Fruit fly (Drosophila melanogaster) whole organism, prepupa: Measurements from ENCODE around the gene CG33287.

Experiments
- CG10631 ChIP-seq: fragments of 200-800 bp; sonication (Bioruptor generic); optimal IDR thresholded peaks from 2 replicates; lab custom pipeline; 2016; ENCODE audit warnings: missing biosample characterization, missing genetic modification characterization
- CG10669 ChIP-seq: fragments of 200-800 bp; sonication (Bioruptor generic); optimal IDR thresholded peaks from 3 replicates; lab custom pipeline; 2018; ENCODE audit warnings: missing biosample characterization, mild to moderate bottlenecking, missing genetic modification characterization, moderate library complexity
- CG11294 ChIP-seq: fragments of 200-800 bp; sonication (Bioruptor generic); IDR thresholded peaks from 2 replicates; pipeline ENCODE4 v1.3.6; 2022; ENCODE audit warnings: missing biosample characterization, missing genetic modification characterization
- CG11762 ChIP-seq: fragments of 200-800 bp; sonication (Bioruptor generic); optimal IDR thresholded peaks from 3 replicates; lab custom pipeline; 2016; ENCODE audit warnings: missing biosample characterization, missing genetic modification characterization; ENCODE audit not compliant: insufficient read depth
- CG11902 ChIP-seq: fragments of 200-800 bp; sonication (Bioruptor generic); optimal IDR thresholded peaks from 3 replicates; lab custom pipeline; 2016; ENCODE audit warnings: missing biosample characterization, missing genetic modification characterization
- CG15336 ChIP-seq: fragments of 200-800 bp; sonication (Bioruptor generic); IDR thresholded peaks from 2 replicates; pipeline ENCODE4 v1.3.6; 2022; ENCODE audit warnings: missing biosample characterization, missing genetic modification characterization
- CG1621 ChIP-seq: fragments of 200-800 bp; sonication (Bioruptor generic); optimal IDR thresholded peaks from 3 replicates; lab custom pipeline; 2018; ENCODE audit warnings: missing biosample characterization, mild to moderate bottlenecking, missing genetic modification characterization
- CG3032 ChIP-seq: fragments of 200-800 bp; optimal IDR thresholded peaks from 2 replicates; lab custom pipeline; 2019; ENCODE audit warnings: missing biosample characterization, mild to moderate bottlenecking, missing genetic modification characterization, moderate library complexity
- CG32006 ChIP-seq: fragments of 200-800 bp; sonication (Bioruptor generic); optimal IDR thresholded peaks from 3 replicates; lab custom pipeline; 2017; ENCODE audit warnings: missing biosample characterization, mild to moderate bottlenecking, missing genetic modification characterization
- CG34406 ChIP-seq: fragments of 200-800 bp; sonication (Bioruptor generic); optimal IDR thresholded peaks from 3 replicates; lab custom pipeline; 2016; ENCODE audit warnings: missing biosample characterization, missing genetic modification characterization
- CG3919 ChIP-seq: fragments of 200-800 bp; sonication (Bioruptor generic); optimal IDR thresholded peaks from 3 replicates; lab custom pipeline; 2016; ENCODE audit warnings: missing biosample characterization, missing genetic modification characterization
- CG6163 ChIP-seq: fragments of 200-800 bp; sonication (Bioruptor generic); IDR thresholded peaks from 3 replicates; pipeline ENCODE4 v1.3.6; 2022; ENCODE audit warnings: missing biosample characterization, missing genetic modification characterization
- CG6276 ChIP-seq: fragments of 200-800 bp; sonication (Bioruptor generic); optimal IDR thresholded peaks from 2 replicates; lab custom pipeline; 2017; ENCODE audit warnings: missing biosample characterization, mild to moderate bottlenecking, missing genetic modification characterization
- CG6792 ChIP-seq: fragments of 200-800 bp; sonication (Bioruptor generic); optimal IDR thresholded peaks from 3 replicates; lab custom pipeline; 2016; ENCODE audit warnings: missing biosample characterization, missing genetic modification characterization
- CG6808 ChIP-seq: fragments of 200-800 bp; sonication (Bioruptor generic); optimal IDR thresholded peaks from 3 replicates; lab custom pipeline; 2017; ENCODE audit warnings: missing biosample characterization, missing genetic modification characterization, mild to moderate bottlenecking, moderate library complexity, missing genetic modification reagents
- CG6854 ChIP-seq: fragments of 200-800 bp; sonication (Bioruptor generic); optimal IDR thresholded peaks from 2 replicates; lab custom pipeline; 2017; ENCODE audit warnings: missing biosample characterization, mild to moderate bottlenecking, missing genetic modification characterization
- CG7368 ChIP-seq: fragments of 200-800 bp; sonication (Bioruptor generic); optimal IDR thresholded peaks from 3 replicates; lab custom pipeline; 2016; ENCODE audit warnings: missing biosample characterization, missing genetic modification characterization
- CG8119 ChIP-seq: fragments of 200-800 bp; sonication (Bioruptor generic); IDR thresholded peaks from 3 replicates; pipeline ENCODE4 v1.3.6; 2022; ENCODE audit warnings: missing biosample characterization, missing genetic modification characterization
- CG8319 ChIP-seq: fragments of 200-800 bp; sonication (Bioruptor generic); optimal IDR thresholded peaks from 3 replicates; lab custom pipeline; 2016; ENCODE audit warnings: missing biosample characterization, missing genetic modification characterization
- CG8632 ChIP-seq: fragments of 200-800 bp; sonication (Bioruptor generic); optimal IDR thresholded peaks from 3 replicates; lab custom pipeline; 2016; ENCODE audit warnings: missing biosample characterization, missing genetic modification characterization
- CG9139 ChIP-seq: fragments of 200-800 bp; sonication (Bioruptor generic); optimal IDR thresholded peaks from 3 replicates; lab custom pipeline; 2017; ENCODE audit warnings: missing biosample characterization, mild to moderate bottlenecking, missing genetic modification characterization
- Eip75B ChIP-seq: fragments of 200-800 bp; sonication (Bioruptor generic); optimal IDR thresholded peaks from 3 replicates; lab custom pipeline; 2016; ENCODE audit warnings: missing biosample characterization, missing genetic modification characterization
- Eip78C ChIP-seq: fragments of 200-800 bp; sonication (Bioruptor generic); peaks from one replicate; lab custom pipeline; 2016; ENCODE audit warnings: missing biosample characterization, missing genetic modification characterization
- Eip93F ChIP-seq: fragments of 200-800 bp; sonication (Bioruptor generic); optimal IDR thresholded peaks from 2 replicates; lab custom pipeline; 2016; ENCODE audit warnings: missing biosample characterization, mild to moderate bottlenecking, missing genetic modification characterization
- Ets96B ChIP-seq: fragments of 200-800 bp; optimal IDR thresholded peaks from 2 replicates; lab custom pipeline; 2019; ENCODE audit warnings: missing biosample characterization, mild to moderate bottlenecking, missing genetic modification characterization, moderate library complexity
- Gug ChIP-seq: fragments of 200-800 bp; sonication (Bioruptor generic); IDR thresholded peaks from 2 replicates; pipeline ENCODE4 v1.3.6; 2022; ENCODE audit warnings: missing biosample characterization, missing genetic modification characterization
- Hr4 ChIP-seq: fragments of 200-800 bp; sonication (Bioruptor generic); optimal IDR thresholded peaks from 3 replicates; lab custom pipeline; 2016; ENCODE audit warnings: missing biosample characterization, missing genetic modification characterization
- Lpt ChIP-seq: fragments of 200-800 bp; sonication (Bioruptor generic); optimal IDR thresholded peaks from 3 replicates; lab custom pipeline; 2016; ENCODE audit warnings: missing biosample characterization, missing genetic modification characterization
- Met ChIP-seq: fragments of 200-800 bp; sonication (Bioruptor generic); optimal IDR thresholded peaks from 3 replicates; lab custom pipeline; 2016; ENCODE audit warnings: missing biosample characterization, missing genetic modification characterization
- OdsH ChIP-seq: fragments of 200-800 bp; sonication (Bioruptor generic); optimal IDR thresholded peaks from 3 replicates; lab custom pipeline; 2016; ENCODE audit warnings: missing biosample characterization, missing genetic modification characterization
- Smox ChIP-seq: fragments of 200-800 bp; sonication (Bioruptor generic); optimal IDR thresholded peaks from 3 replicates; lab custom pipeline; 2016; ENCODE audit warnings: missing biosample characterization, missing genetic modification characterization
- Sox102F ChIP-seq: fragments of 200-800 bp; sonication (Bioruptor generic); optimal IDR thresholded peaks from 2 replicates; lab custom pipeline; 2016; ENCODE audit warnings: missing biosample characterization, mild to moderate bottlenecking, missing genetic modification characterization
- achi ChIP-seq: fragments of 200-800 bp; sonication (Bioruptor generic); optimal IDR thresholded peaks from 3 replicates; lab custom pipeline; 2016; ENCODE audit warnings: missing biosample characterization, missing genetic modification characterization
- acj6 ChIP-seq: fragments of 200-800 bp; sonication (Bioruptor generic); optimal IDR thresholded peaks from 3 replicates; lab custom pipeline; 2016; ENCODE audit warnings: missing biosample characterization, missing genetic modification characterization
- cyc ChIP-seq: fragments of 200-800 bp; sonication (Bioruptor generic); optimal IDR thresholded peaks from 3 replicates; lab custom pipeline; 2016; ENCODE audit warnings: missing biosample characterization, missing genetic modification characterization
- dsx ChIP-seq: fragments of 200-800 bp; optimal IDR thresholded peaks from 3 replicates; lab custom pipeline; 2019; ENCODE audit warnings: missing biosample characterization, mild to moderate bottlenecking, missing genetic modification characterization, moderate library complexity; ENCODE audit not compliant: poor library complexity, severe bottlenecking
- eg ChIP-seq: fragments of 200-800 bp; sonication (Bioruptor generic); IDR thresholded peaks from 3 replicates; pipeline ENCODE4 v1.3.6; 2022; ENCODE audit warnings: missing biosample characterization, missing genetic modification characterization
- esn ChIP-seq: fragments of 200-800 bp; sonication (Bioruptor generic); optimal IDR thresholded peaks from 2 replicates; lab custom pipeline; 2016; ENCODE audit warnings: missing biosample characterization, mild to moderate bottlenecking, missing genetic modification characterization, moderate library complexity
- fd59A ChIP-seq: fragments of 200-800 bp; sonication (Bioruptor generic); optimal IDR thresholded peaks from 2 replicates; lab custom pipeline; 2017; ENCODE audit warnings: missing biosample characterization, mild to moderate bottlenecking, missing genetic modification characterization, missing genetic modification reagents
- fd85E ChIP-seq: fragments of 200-800 bp; sonication (Bioruptor generic); optimal IDR thresholded peaks from 3 replicates; lab custom pipeline; 2016; ENCODE audit warnings: missing biosample characterization, missing genetic modification characterization
- lz ChIP-seq: fragments of 200-800 bp; sonication (Bioruptor generic); optimal IDR thresholded peaks from 3 replicates; lab custom pipeline; 2016; ENCODE audit warnings: missing biosample characterization, missing genetic modification characterization
- net ChIP-seq: fragments of 200-800 bp; sonication (Bioruptor generic); optimal IDR thresholded peaks from 3 replicates; lab custom pipeline; 2016; ENCODE audit warnings: missing biosample characterization, missing genetic modification characterization
- pdm3 ChIP-seq: fragments of 200-800 bp; sonication (Bioruptor generic); optimal IDR thresholded peaks from 3 replicates; lab custom pipeline; 2016; ENCODE audit warnings: missing biosample characterization, missing genetic modification characterization
- salr ChIP-seq, 2 experiments: fragments of 200-800 bp; sonication (Bioruptor generic); optimal IDR thresholded peaks; 3 replicates each; lab custom pipeline; 2016 to 2018; ENCODE audit warnings: missing biosample characterization in 2 of 2, missing genetic modification characterization in 2 of 2, mild to moderate bottlenecking in 1 of 2
- spab ChIP-seq: fragments of 200-800 bp; sonication (Bioruptor generic); optimal IDR thresholded peaks from 2 replicates; lab custom pipeline; 2017; ENCODE audit warnings: missing biosample characterization, mild to moderate bottlenecking, missing genetic modification characterization, missing genetic modification reagents
- ss ChIP-seq, 2 experiments: fragments of 200-800 bp; sonication (Bioruptor generic); optimal IDR thresholded peaks; 2 replicates in 1 of 2; 3 replicates in 1 of 2; lab custom pipeline; 2017 to 2018; ENCODE audit warnings: mild to moderate bottlenecking in 2 of 2, missing biosample characterization in 2 of 2, missing genetic modification characterization in 2 of 2, moderate library complexity in 1 of 2
- topi ChIP-seq: fragments of 200-800 bp; sonication (Bioruptor generic); optimal IDR thresholded peaks from 3 replicates; lab custom pipeline; 2016; ENCODE audit warnings: missing biosample characterization, missing genetic modification characterization
- vri ChIP-seq: fragments of 200-800 bp; sonication (Bioruptor generic); optimal IDR thresholded peaks from 3 replicates; lab custom pipeline; 2016; ENCODE audit warnings: missing biosample characterization, mild to moderate bottlenecking, missing genetic modification characterization

Gene CG33287

dm6 chr3L:20988862-20989261, 18.4 kb upstream of the CG33287 start (continued):
- no peak for TF ChIP-seq vri (GFP tag; lab: Kevin White, UChicago)
- peak; percentile 54 to 79 for TF ChIP-seq ss (GFP tag; optimal IDR thresholded peaks at IDR 0.05; lab: Kevin White, UChicago)
- TF ChIP-seq CG6792, result peak; percentile 54
- peak; percentile 60 for TF ChIP-seq net
- peak; percentile 9 for TF ChIP-seq topi (GFP tag; lab: Kevin White, UChicago)
- peak; percentile 57 for TF ChIP-seq CG32006 (GFP tag; lab: Kevin White, UChicago)
- peak; percentile 65 for TF ChIP-seq Lpt (GFP tag; lab: Kevin White, UChicago)
- TF ChIP-seq esn (GFP tag; lab: Kevin White, UChicago), result no peak
- TF ChIP-seq CG8632 (GFP tag; lab: Kevin White, UChicago), result peak; percentile 16
- TF ChIP-seq CG10631, result peak; percentile 84
- TF ChIP-seq, all 60 proteins: peak for 38

- TF ChIP-seq CG1621 (tag; lab: Kevin White, UChicago), result no peak
- no peak for TF ChIP-seq CG8319 (GFP tag; lab: Kevin White, UChicago)
- no peak for TF ChIP-seq CG9139 (GFP tag; lab: Kevin White, UChicago)
- peak; percentile 20 for TF ChIP-seq dsx (GFP tag; lab: Kevin White, UChicago)
- peak; percentile 55 for TF ChIP-seq Ets96B (tag; lab: Kevin White, UChicago)
- peak; percentile 14 for TF ChIP-seq pdm3
- no peak for TF ChIP-seq Hr4 (GFP tag; lab: Kevin White, UChicago)
- TF ChIP-seq CG11294, result no peak
- no peak for TF ChIP-seq CG11902 (GFP tag; lab: Kevin White, UChicago)
- TF ChIP-seq CG10631, result peak; percentile 59
- peak; percentile 42; the same call in 1 of the 3 replicates for TF ChIP-seq CG8119 (GFP tag; lab: Robert Waterston, UW)
- peak; percentile 20 for TF ChIP-seq spab (GFP tag; lab: Kevin White, UChicago)
- peak; percentile 30 for TF ChIP-seq OdsH (GFP tag; lab: Kevin White, UChicago)
- TF ChIP-seq fd85E, result no peak
- TF ChIP-seq Smox (GFP tag; lab: Kevin White, UChicago), result peak; percentile 16
- TF ChIP-seq CG6163 (GFP tag; lab: Robert Waterston, UW), result peak; percentile 57; the same call in 2 of the 3 replicates
- no peak for TF ChIP-seq Lpt (GFP tag; lab: Kevin White, UChicago)
- TF ChIP-seq salr (GFP tag; optimal IDR thresholded peaks at IDR 0.05; lab: Kevin White, UChicago), result no peak
- no peak for TF ChIP-seq net
- TF ChIP-seq acj6 (GFP tag; lab: Kevin White, UChicago), result peak; percentile 47
- peak; percentile 13 for TF ChIP-seq topi (GFP tag; lab: Kevin White, UChicago)
- TF ChIP-seq CG6808 (GFP tag; lab: Kevin White, UChicago), result peak; percentile 24
- no peak for TF ChIP-seq CG7368 (GFP tag; lab: Kevin White, UChicago)
- TF ChIP-seq CG11762 (GFP tag; lab: Kevin White, UChicago), result no peak
- peak; percentile 56 for TF ChIP-seq fd59A (GFP tag; lab: Kevin White, UChicago)
- TF ChIP-seq CG6792, result no peak
- no peak for TF ChIP-seq Met (GFP tag; lab: Kevin White, UChicago)
- TF ChIP-seq CG8632 (GFP tag; lab: Kevin White, UChicago), result no peak
- TF ChIP-seq achi (GFP tag; lab: Kevin White, UChicago), result peak; percentile 49
- peak; percentile 13 for TF ChIP-seq CG3919 (GFP tag; lab: Kevin White, UChicago)
- peak; percentile 47 for TF ChIP-seq CG15336
- no peak for TF ChIP-seq cyc (GFP tag; lab: Kevin White, UChicago)
- TF ChIP-seq CG6854, result no peak
- peak; percentile 0 for TF ChIP-seq lz
- TF ChIP-seq CG10669 (GFP tag; lab: Kevin White, UChicago), result peak; percentile 30
- TF ChIP-seq CG32006 (GFP tag; lab: Kevin White, UChicago), result peak; percentile 39
- 0 out of 2 replicates have a peak, but pooled peaks have one; percentile 33 for TF ChIP-seq Gug (GFP tag; lab: Robert Waterston, UW)
- no peak for TF ChIP-seq CG6276
- TF ChIP-seq ss (GFP tag; optimal IDR thresholded peaks at IDR 0.05; lab: Kevin White, UChicago), result peak in 1 of 2 experiments; percentile 27
- peak; percentile 17 for TF ChIP-seq CG34406 (GFP tag; lab: Kevin White, UChicago)
- TF ChIP-seq Eip78C (GFP tag; lab: Kevin White, UChicago), result peak; percentile 1
- TF ChIP-seq Eip75B (GFP tag; lab: Kevin White, UChicago), result peak; percentile 7
- TF ChIP-seq eg (GFP tag; lab: Robert Waterston, UW), result peak; percentile 54; the same call in 1 of the 3 replicates
- TF ChIP-seq CG3032 (tag; lab: Kevin White, UChicago), result peak; percentile 63
- TF ChIP-seq Eip93F (GFP tag; lab: Kevin White, UChicago), result no peak
- peak; percentile 18 for TF ChIP-seq esn (GFP tag; lab: Kevin White, UChicago)
- TF ChIP-seq Sox102F (GFP tag; lab: Kevin White, UChicago), result no peak
These were observed 17.4 kb upstream of the CG33287 start for dm6 chr3L:20987895-20988294.
